Worm (Caenorhabditis elegans) whole organism, L1 larva: Measurements from ENCODE around the gene C15H11.1.

Source experiments
- C34B4.2 ChIP-seq: sonication (generic microtip); optimal IDR thresholded peaks from 2 replicates; lab custom pipeline; 2017; ENCODE audit warnings: mild to moderate bottlenecking, missing genetic modification characterization, missing compliant biosample characterization
- Y116A8C.19 ChIP-seq: sonication (generic microtip); optimal IDR thresholded peaks from 2 replicates; lab custom pipeline; 2016; ENCODE audit warnings: missing compliant biosample characterization, missing genetic modification characterization, borderline replicate concordance
- alr-1 ChIP-seq: fragments of 200-800 bp; sonication (Bioruptor generic); optimal IDR thresholded peaks from 2 replicates; lab custom pipeline; 2018; ENCODE audit warnings: borderline replicate concordance, mild to moderate bottlenecking, missing genetic modification characterization, missing compliant biosample characterization
- lin-35 ChIP-seq, 2 experiments: fragments of 150-350 bp; optimal IDR thresholded peaks; 2 replicates each; lab custom pipeline; 2014; ENCODE audit warnings: missing biosample characterization in 2 of 2, missing genetic modification characterization in 2 of 2, missing genetic modification reagents in 2 of 2
- lsy-2 ChIP-seq, 2 experiments: fragments of 150-350 bp; optimal IDR thresholded peaks; 2 replicates each; lab custom pipeline; 2014; ENCODE audit warnings: missing biosample characterization in 2 of 2, missing genetic modification characterization in 2 of 2
- nhr-77 ChIP-seq: fragments of 150-350 bp; optimal IDR thresholded peaks from 2 replicates; lab custom pipeline; 2014; ENCODE audit warnings: missing biosample characterization, missing genetic modification characterization

- TF ChIP-seq lsy-2 (tag; optimal IDR thresholded peaks at IDR 0.05; lab: Kevin White, UChicago) (no peak), C34B4.2 (no peak), lin-35 (GFP tag; optimal IDR thresholded peaks at IDR 0.05; lab: Kevin White, UChicago) (no peak), nhr-77 (no peak), Y116A8C.19 (tag; lab: Kevin White, UChicago) (no peak), alr-1 (tag; lab: Kevin White, UChicago) (no peak)
These were observed 45.6 kb downstream of the C15H11.1 start for ce11 chrV:14439236-14439635.
